Worm (Caenorhabditis elegans) whole organism, L1 larva: ENCODE results near the gene fbl-1.

Experiments
- C34B4.2 ChIP-seq: sonication (generic microtip); optimal IDR thresholded peaks from 2 replicates; lab custom pipeline; 2017; ENCODE audit warnings: mild to moderate bottlenecking, missing genetic modification characterization, missing compliant biosample characterization
- Y116A8C.19 ChIP-seq: sonication (generic microtip); optimal IDR thresholded peaks from 2 replicates; lab custom pipeline; 2016; ENCODE audit warnings: missing compliant biosample characterization, missing genetic modification characterization, borderline replicate concordance
- aha-1 ChIP-seq: fragments of 150-350 bp; optimal IDR thresholded peaks from 2 replicates; lab custom pipeline; 2014; ENCODE audit warnings: missing biosample characterization, missing genetic modification characterization
- alr-1 ChIP-seq: fragments of 200-800 bp; sonication (Bioruptor generic); optimal IDR thresholded peaks from 2 replicates; lab custom pipeline; 2018; ENCODE audit warnings: borderline replicate concordance, mild to moderate bottlenecking, missing genetic modification characterization, missing compliant biosample characterization
- aly-2 ChIP-seq: fragments of 150-350 bp; optimal IDR thresholded peaks from 2 replicates; lab custom pipeline; 2014; ENCODE audit warnings: missing biosample characterization, missing genetic modification characterization
- blmp-1 ChIP-seq: fragments of 150-350 bp; optimal IDR thresholded peaks from 2 replicates; lab custom pipeline; 2014; ENCODE audit warnings: missing biosample characterization, missing genetic modification characterization
- ceh-63 ChIP-seq: fragments of 200-800 bp; sonication (Bioruptor generic); optimal IDR thresholded peaks from 2 replicates; lab custom pipeline; 2018; ENCODE audit warnings: mild to moderate bottlenecking, missing genetic modification characterization, missing compliant biosample characterization
- ceh-8 ChIP-seq: fragments of 200-800 bp; sonication (Bioruptor generic); optimal IDR thresholded peaks from 2 replicates; lab custom pipeline; 2018; ENCODE audit warnings: mild to moderate bottlenecking, missing genetic modification characterization, moderate library complexity, missing compliant biosample characterization
- ceh-82 ChIP-seq, 3 experiments: fragments of 150-350 bp in 1 of 3; sonication (generic microtip) in 2 of 3; optimal IDR thresholded peaks; 2 replicates each; lab custom pipeline; 2014 to 2017; ENCODE audit warnings: missing biosample characterization in 3 of 3, missing genetic modification characterization in 3 of 3
- ceh-88 ChIP-seq: fragments of 200-800 bp; sonication (Bioruptor generic); IDR thresholded peaks from 2 replicates; pipeline ENCODE4 v1.3.6; 2022; ENCODE audit warnings: missing genetic modification characterization, missing compliant biosample characterization
- ces-1 ChIP-seq: fragments of 150-350 bp; optimal IDR thresholded peaks from 2 replicates; lab custom pipeline; 2014; ENCODE audit warnings: missing biosample characterization, missing genetic modification reagents, missing genetic modification characterization
- dpl-1 ChIP-seq, 3 experiments: fragments of 150-350 bp in 2 of 3; sonication (generic microtip) in 1 of 3; optimal IDR thresholded peaks; 2 replicates each; lab custom pipeline; 2014 to 2017; ENCODE audit warnings: missing biosample characterization in 3 of 3, missing genetic modification characterization in 3 of 3, missing genetic modification reagents in 3 of 3
- efl-1 ChIP-seq, 4 experiments: fragments of 150-350 bp; optimal IDR thresholded peaks in 3 of 4; peaks in 1 of 4; 1 replicate in 1 of 4; 2 replicates in 3 of 4; lab custom pipeline; 2014; ENCODE audit warnings: missing biosample characterization in 2 of 4, missing genetic modification characterization in 2 of 4, missing genetic modification reagents in 2 of 4
- elt-2 ChIP-seq: sonication (generic microtip); optimal IDR thresholded peaks from 2 replicates; lab custom pipeline; 2016; ENCODE audit warnings: missing genetic modification characterization, mild to moderate bottlenecking, inconsistent platforms, missing compliant biosample characterization, missing genetic modification reagents
- ets-5 ChIP-seq: fragments of 200-800 bp; sonication (Bioruptor generic); IDR thresholded peaks from 2 replicates; pipeline ENCODE4 v1.3.6; 2022; ENCODE audit warnings: missing genetic modification characterization, missing compliant biosample characterization
- fkh-8 ChIP-seq: sonication (generic microtip); optimal IDR thresholded peaks from 2 replicates; lab custom pipeline; 2016; ENCODE audit warnings: mild to moderate bottlenecking, missing genetic modification characterization, missing compliant biosample characterization
- fos-1 ChIP-seq: fragments of 150-350 bp; optimal IDR thresholded peaks from 2 replicates; lab custom pipeline; 2014; ENCODE audit warnings: missing biosample characterization, missing genetic modification characterization
- hlh-17 ChIP-seq: fragments of 200-800 bp; sonication (Bioruptor generic); optimal IDR thresholded peaks from 2 replicates; lab custom pipeline; 2018; ENCODE audit warnings: missing genetic modification characterization, mild to moderate bottlenecking, missing compliant biosample characterization, moderate library complexity, borderline replicate concordance
- hlh-4 ChIP-seq: sonication (generic microtip); optimal IDR thresholded peaks from 2 replicates; lab custom pipeline; 2016; ENCODE audit warnings: mild to moderate bottlenecking, missing genetic modification characterization, missing compliant biosample characterization
- hpl-2 ChIP-seq: fragments of 150-350 bp; optimal IDR thresholded peaks from 2 replicates; lab custom pipeline; 2014; ENCODE audit warnings: missing biosample characterization, missing genetic modification reagents, missing genetic modification characterization
- jun-1 ChIP-seq: fragments of 150-350 bp; optimal IDR thresholded peaks from 2 replicates; lab custom pipeline; 2014; ENCODE audit warnings: missing biosample characterization, missing genetic modification reagents, missing genetic modification characterization
- lin-35 ChIP-seq, 2 experiments: fragments of 150-350 bp; optimal IDR thresholded peaks; 2 replicates each; lab custom pipeline; 2014; ENCODE audit warnings: missing biosample characterization in 2 of 2, missing genetic modification characterization in 2 of 2, missing genetic modification reagents in 2 of 2
- mdl-1 ChIP-seq, 2 experiments: fragments of 150-350 bp; optimal IDR thresholded peaks; 2 replicates each; lab custom pipeline; 2014 to 2017; ENCODE audit warnings: missing biosample characterization in 2 of 2, missing genetic modification characterization in 2 of 2, inconsistent platforms in 1 of 2
- mep-1 ChIP-seq: fragments of 150-350 bp; optimal IDR thresholded peaks from 2 replicates; lab custom pipeline; 2014; ENCODE audit warnings: missing biosample characterization, missing genetic modification characterization
- nhr-11 ChIP-seq: fragments of 150-350 bp; optimal IDR thresholded peaks from 2 replicates; lab custom pipeline; 2014; ENCODE audit warnings: missing biosample characterization, missing genetic modification characterization
- nhr-47 ChIP-seq: sonication (generic microtip); optimal IDR thresholded peaks from 2 replicates; lab custom pipeline; 2016; ENCODE audit warnings: mild to moderate bottlenecking, missing genetic modification characterization, moderate library complexity, missing compliant biosample characterization
- nhr-71 ChIP-seq: sonication (generic microtip); optimal IDR thresholded peaks from 2 replicates; lab custom pipeline; 2016; ENCODE audit warnings: mild to moderate bottlenecking, missing genetic modification characterization, moderate library complexity, missing compliant biosample characterization
- nhr-76 ChIP-seq: sonication (generic microtip); optimal IDR thresholded peaks from 2 replicates; lab custom pipeline; 2017; ENCODE audit warnings: missing biosample characterization, missing genetic modification characterization
- nhr-77 ChIP-seq: fragments of 150-350 bp; optimal IDR thresholded peaks from 2 replicates; lab custom pipeline; 2014; ENCODE audit warnings: missing biosample characterization, missing genetic modification characterization
- nhr-84 ChIP-seq: sonication (generic microtip); optimal IDR thresholded peaks from 2 replicates; lab custom pipeline; 2017; ENCODE audit warnings: missing biosample characterization, missing genetic modification characterization
- nhr-85 ChIP-seq: sonication (generic microtip); peaks from one replicate; lab custom pipeline; 2016; ENCODE audit warnings: missing genetic modification characterization, inconsistent platforms, missing compliant biosample characterization
- pqm-1 ChIP-seq: sonication (generic microtip); optimal IDR thresholded peaks from 3 replicates; lab custom pipeline; 2017; ENCODE audit warnings: missing biosample characterization, missing genetic modification characterization
- rnt-1 ChIP-seq: sonication (generic microtip); optimal IDR thresholded peaks from 2 replicates; lab custom pipeline; 2016; ENCODE audit warnings: mild to moderate bottlenecking, missing genetic modification characterization, moderate library complexity, missing compliant biosample characterization
- snpc-4 ChIP-seq: fragments of 150-350 bp; optimal IDR thresholded peaks from 2 replicates; lab custom pipeline; 2014; ENCODE audit warnings: missing biosample characterization, missing genetic modification characterization
- swsn-7 ChIP-seq: sonication (generic microtip); optimal IDR thresholded peaks from 2 replicates; lab custom pipeline; 2016; ENCODE audit warnings: missing genetic modification characterization, missing compliant biosample characterization
- tbx-2 ChIP-seq: sonication (generic microtip); optimal IDR thresholded peaks from 2 replicates; lab custom pipeline; 2016; ENCODE audit warnings: missing genetic modification characterization, missing compliant biosample characterization
- tlp-1 ChIP-seq: fragments of 150-350 bp; optimal IDR thresholded peaks from 2 replicates; lab custom pipeline; 2014; ENCODE audit warnings: missing biosample characterization, missing genetic modification characterization
- unc-30 ChIP-seq: sonication (generic microtip); optimal IDR thresholded peaks from 2 replicates; lab custom pipeline; 2017; ENCODE audit warnings: missing biosample characterization, missing genetic modification characterization
- unc-62 ChIP-seq: fragments of 150-350 bp; optimal IDR thresholded peaks from 2 replicates; lab custom pipeline; 2014; ENCODE audit warnings: missing biosample characterization, missing genetic modification reagents, missing genetic modification characterization
- unc-86 ChIP-seq: sonication (generic microtip); optimal IDR thresholded peaks from 2 replicates; lab custom pipeline; 2016; ENCODE audit warnings: missing genetic modification characterization, missing compliant biosample characterization
- xbp-1 ChIP-seq: sonication (generic microtip); optimal IDR thresholded peaks from 2 replicates; lab custom pipeline; 2016; ENCODE audit warnings: missing genetic modification characterization, missing compliant biosample characterization
- ztf-4 ChIP-seq: fragments of 150-350 bp; optimal IDR thresholded peaks from 2 replicates; lab custom pipeline; 2014; ENCODE audit warnings: missing biosample characterization, missing genetic modification characterization

The fbl-1 gene

ce11 chrIV:9511221-9511638, 29.4 kb upstream of the fbl-1 start (continued):
- peak; percentile 60 for TF ChIP-seq ztf-4
- peak; percentile 89 for TF ChIP-seq aly-2
- TF ChIP-seq pqm-1 (tag; lab: Kevin White, UChicago), result no peak
- TF ChIP-seq ets-5, result no peak
- TF ChIP-seq ceh-8 (GFP tag; lab: Kevin White, UChicago), result peak; percentile 85
- TF ChIP-seq nhr-76, result no peak
- no peak for TF ChIP-seq nhr-84 (tag; lab: Kevin White, UChicago)
- TF ChIP-seq blmp-1 (tag; lab: Kevin White, UChicago), result peak; percentile 56
- peak; percentile 84 for TF ChIP-seq fkh-8 (tag; lab: Kevin White, UChicago)
- TF ChIP-seq mdl-1 (tag; optimal IDR thresholded peaks at IDR 0.05; lab: Kevin White, UChicago), result peak in 1 of 2 experiments; percentile 76
- TF ChIP-seq unc-62, result no peak
- peak; percentile 95 for TF ChIP-seq nhr-47 (tag; lab: Kevin White, UChicago)
- peak; percentile 96 for TF ChIP-seq nhr-85
- TF ChIP-seq hlh-4 (tag; lab: Kevin White, UChicago), result no peak
- TF ChIP-seq Y116A8C.19 (tag; lab: Kevin White, UChicago), result no peak
- no peak for TF ChIP-seq ces-1 (GFP tag; lab: Kevin White, UChicago)
- TF ChIP-seq hlh-17 (GFP tag; lab: Kevin White, UChicago), result no peak
- peak; percentile 33 to 54 (median 48) for TF ChIP-seq dpl-1 (GFP tag; optimal IDR thresholded peaks at IDR 0.05; lab: Kevin White, UChicago)
- TF ChIP-seq nhr-77 (tag; lab: Kevin White, UChicago), result no peak
- no peak for TF ChIP-seq unc-30 (tag; lab: Kevin White, UChicago)
- peak; percentile 99 for TF ChIP-seq snpc-4 (tag; lab: Kevin White, UChicago)
- TF ChIP-seq hpl-2 (GFP tag; lab: Kevin White, UChicago), result no peak
- peak; percentile 74 for TF ChIP-seq mep-1 (tag; lab: Kevin White, UChicago)
- TF ChIP-seq aha-1 (tag; lab: Kevin White, UChicago), result no peak
- TF ChIP-seq xbp-1 (tag; lab: Kevin White, UChicago), result peak; percentile 91
- TF ChIP-seq ceh-88 (GFP tag; lab: Robert Waterston, UW), result no peak; the same call in 1 of the 2 replicates
- TF ChIP-seq tbx-2, result peak; percentile 82
- peak; percentile 17 for TF ChIP-seq nhr-11
- TF ChIP-seq swsn-7 (tag; lab: Kevin White, UChicago), result peak; percentile 93
- TF ChIP-seq ceh-82 (tag; optimal IDR thresholded peaks at IDR 0.05; lab: Kevin White, UChicago), result peak; percentile 84 to 87 (median 86)
- peak; percentile 63 for TF ChIP-seq fos-1 (tag; lab: Kevin White, UChicago)
- TF ChIP-seq jun-1 (tag; lab: Kevin White, UChicago), result peak; percentile 52
- no peak for TF ChIP-seq tlp-1 (tag; lab: Kevin White, UChicago)

- TF ChIP-seq ceh-63 (GFP tag; lab: Kevin White, UChicago), result no peak
- peak; percentile 55 for TF ChIP-seq elt-2 (tag; lab: Kevin White, UChicago)
- no peak for TF ChIP-seq efl-1 (optimal IDR thresholded peaks at IDR 0.05; lab: Kevin White, UChicago)
- peak in 1 of 2 experiments; percentile 79 for TF ChIP-seq efl-1 (GFP tag; optimal IDR thresholded peaks at IDR 0.05 in 1 of 2; lab: Kevin White, UChicago)
- peak in 2 of 3 experiments; percentile 3 to 14 for TF ChIP-seq ceh-82 (tag; optimal IDR thresholded peaks at IDR 0.05; lab: Kevin White, UChicago)
- peak; percentile 15 for TF ChIP-seq rnt-1 (tag; lab: Kevin White, UChicago)
- TF ChIP-seq nhr-71 (tag; lab: Kevin White, UChicago), result no peak
Measured at ce11 chrIV:9511640-9512039, 29.0 kb upstream of the fbl-1 start.

- TF ChIP-seq nhr-84 (tag; lab: Kevin White, UChicago) (no peak), unc-86 (tag; lab: Kevin White, UChicago) (no peak), C34B4.2 (tag; lab: Kevin White, UChicago) (no peak), hlh-17 (GFP tag; lab: Kevin White, UChicago) (no peak), efl-1 (optimal IDR thresholded peaks at IDR 0.05; lab: Kevin White, UChicago) (no peak), efl-1 (GFP tag; optimal IDR thresholded peaks at IDR 0.05 in 1 of 2; lab: Kevin White, UChicago) (peak in 1 of 2 experiments; percentile 88), alr-1 (peak; percentile 51), ceh-8 (GFP tag; lab: Kevin White, UChicago) (no peak), fkh-8 (tag; lab: Kevin White, UChicago) (no peak), lin-35 (GFP tag; optimal IDR thresholded peaks at IDR 0.05; lab: Kevin White, UChicago) (peak in 1 of 2 experiments; percentile 8)
Measured at ce11 chrIV:9512836-9513235, 27.8 kb upstream of the fbl-1 start, which contains the start of gene C33A12.3. Gene C33A12.3 (minus strand): TSS chrIV:9513002.
